Worm (Caenorhabditis elegans) whole organism, L1 larva: Measurements from ENCODE around the gene irld-2.

Experiments used
- elt-3 ChIP-seq, 6 experiments: fragments of 150-350 bp in 1 of 6; sonication (generic microtip); optimal IDR thresholded peaks; 2 replicates each; lab custom pipeline; 2017 to 2018; ENCODE audit warnings: missing biosample characterization in 6 of 6, missing genetic modification characterization in 6 of 6, inconsistent platforms in 1 of 6
- nhr-77 ChIP-seq: fragments of 150-350 bp; optimal IDR thresholded peaks from 2 replicates; lab custom pipeline; 2014; ENCODE audit warnings: missing biosample characterization, missing genetic modification characterization
- snu-23 ChIP-seq: sonication (generic microtip); optimal IDR thresholded peaks from 2 replicates; lab custom pipeline; 2016; ENCODE audit warnings: missing genetic modification characterization, missing compliant biosample characterization
- ztf-4 ChIP-seq: fragments of 150-350 bp; optimal IDR thresholded peaks from 2 replicates; lab custom pipeline; 2014; ENCODE audit warnings: missing biosample characterization, missing genetic modification characterization

DNA sequence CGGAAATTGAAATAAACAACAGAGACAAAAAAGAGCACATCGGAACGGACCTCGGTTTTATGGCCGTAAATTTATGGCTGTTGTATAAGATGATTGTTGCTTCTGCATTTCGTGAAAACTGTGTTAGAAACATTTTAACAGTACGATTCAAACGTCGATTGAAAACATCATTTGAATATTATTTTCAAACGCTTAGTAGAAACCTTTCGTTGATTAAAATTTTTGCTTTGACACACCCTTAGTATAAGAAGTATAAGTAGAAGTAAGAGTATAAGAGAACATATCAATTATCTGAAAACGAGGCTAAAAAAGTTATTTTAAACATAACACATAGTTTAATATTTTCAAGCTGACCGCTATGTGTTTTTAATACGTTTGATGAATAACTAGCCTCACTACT is 10.1 kb downstream of the irld-2 start:
- no peak for TF ChIP-seq nhr-77 (tag; lab: Kevin White, UChicago)
- TF ChIP-seq snu-23 (GFP tag; lab: Kevin White, UChicago), result no peak
- TF ChIP-seq elt-3 (tag; optimal IDR thresholded peaks at IDR 0.05; lab: Kevin White, UChicago), result no peak
- TF ChIP-seq ztf-4 (tag; lab: Kevin White, UChicago), result no peak
